Worm (Caenorhabditis elegans) whole organism, midembryonic: ENCODE results near the gene nspd-9.

Experiments used
- flt-1 ChIP-seq: fragments of 200-800 bp; sonication (Bioruptor generic); IDR thresholded peaks from 2 replicates; pipeline ENCODE4 v1.3.6; 2022; ENCODE audit warnings: missing genetic modification characterization, missing compliant biosample characterization
- med-1 ChIP-seq: sonication (generic microtip); optimal IDR thresholded peaks from 2 replicates; lab custom pipeline; 2017; ENCODE audit warnings: missing genetic modification characterization, mild to moderate bottlenecking, missing compliant biosample characterization, antibody characterized with exemption, missing genetic modification reagents; ENCODE audit not compliant: insufficient read depth

DNA sequence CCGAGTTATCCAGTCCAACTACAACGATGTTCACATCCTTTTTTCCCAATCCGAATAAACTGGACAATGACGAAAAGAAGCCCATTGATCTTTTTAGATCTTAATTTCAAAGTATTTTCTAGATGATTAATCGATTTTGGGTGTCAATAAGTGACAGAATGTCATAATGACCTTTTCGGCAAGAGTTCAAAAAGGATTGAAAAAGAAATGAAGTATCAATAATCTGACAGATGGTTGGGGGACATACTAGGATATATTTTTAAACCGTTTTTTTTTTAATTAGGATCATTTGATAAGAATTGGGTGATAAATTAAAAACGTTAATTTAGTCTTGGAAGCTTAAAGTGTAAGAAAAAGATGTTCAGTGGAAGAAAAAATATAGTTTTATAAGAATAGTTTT, 15.4 kb downstream of the nspd-9 start, which contains the start of gene arl-6:
- TF ChIP-seq med-1 (GFP tag; lab: Kevin White, UChicago) = no peak
- no peak for TF ChIP-seq flt-1
